Fruit fly (Drosophila melanogaster): ENCODE results near the gene Pdzd8.
A peak's percentile ranks its signal among the peaks of the same experiment; 100 is the strongest.

- peak; percentile 87 for TF ChIP-seq CG17806 (tag; optimal IDR thresholded peaks at IDR 0.05)
- TF ChIP-seq CG10348 (GFP tag; IDR thresholded peaks at IDR 0.05) = peak; percentile 45; the same call in 1 of the 2 replicates
- TF ChIP-seq CG13204 (GFP tag; optimal IDR thresholded peaks at IDR 0.05) = peak; percentile 80
- TF ChIP-seq Snoo (tag; optimal IDR thresholded peaks at IDR 0.05) = peak; percentile 86
- peak; percentile 81 for TF ChIP-seq Pif1B (GFP tag; optimal IDR thresholded peaks at IDR 0.05)
- peak; percentile 67 for TF ChIP-seq rn (GFP tag; IDR thresholded peaks at IDR 0.05)
- peak; percentile 90 for TF ChIP-seq CG8301 (tag; optimal IDR thresholded peaks at IDR 0.05)
- peak; percentile 87 for TF ChIP-seq CG34367 (tag; optimal IDR thresholded peaks at IDR 0.05)
- peak; percentile 42 for TF ChIP-seq EcR (GFP tag; optimal IDR thresholded peaks at IDR 0.05)
- peak; percentile 65 for TF ChIP-seq gl (tag; optimal IDR thresholded peaks at IDR 0.05)
- TF ChIP-seq Ets98B (GFP tag; IDR thresholded peaks at IDR 0.05) = peak; percentile 78
- TF ChIP-seq CG8159 (tag; optimal IDR thresholded peaks at IDR 0.05) = peak; percentile 93
- peak; percentile 58; the same call in 2 of the 3 replicates for TF ChIP-seq fd96Ca (GFP tag; IDR thresholded peaks at IDR 0.05)
- peak; percentile 90 for TF ChIP-seq CG14655 (GFP tag; optimal IDR thresholded peaks at IDR 0.05)
These were observed 15.5 kb downstream of the Pdzd8 start for dm6 chrX:11915154-11915593.
